Worm (Caenorhabditis elegans): ENCODE results near the gene nhr-249.

The nhr-249 gene

ce11 chrIV:7003323-7003722, 31.0 kb upstream of the nhr-249 start, which contains the start of gene cht-3:
Gene cht-3, plus strand, starts transcription at chrIV:7003623.
- no peak for TF ChIP-seq sma-3 (GFP tag; optimal IDR thresholded peaks at IDR 0.05)
- no peak for TF ChIP-seq zag-1 (tag; optimal IDR thresholded peaks at IDR 0.05)
- no peak for TF ChIP-seq ztf-4 (tag; optimal IDR thresholded peaks at IDR 0.05)
- no peak for TF ChIP-seq ceh-16 (tag; optimal IDR thresholded peaks at IDR 0.05)
- TF ChIP-seq dmd-4 (tag; optimal IDR thresholded peaks at IDR 0.05) = no peak
- no peak for TF ChIP-seq nhr-11 (tag; optimal IDR thresholded peaks at IDR 0.05)
- TF ChIP-seq lsy-2 (tag; optimal IDR thresholded peaks at IDR 0.05) = no peak
- TF ChIP-seq elt-1 (tag; optimal IDR thresholded peaks at IDR 0.05) = no peak
- TF ChIP-seq blmp-1 (tag; optimal IDR thresholded peaks at IDR 0.05; ENCODE audit: insufficient read depth) = no peak
- no peak for TF ChIP-seq Y55F3AM.14 (GFP tag; optimal IDR thresholded peaks at IDR 0.05)

- TF ChIP-seq lin-11 (tag; optimal IDR thresholded peaks at IDR 0.05) = no peak
- no peak for TF ChIP-seq nhr-25 (tag; optimal IDR thresholded peaks at IDR 0.05)
- no peak for TF ChIP-seq ztf-4 (tag; optimal IDR thresholded peaks at IDR 0.05)
- no peak for TF ChIP-seq sma-3 (GFP tag; optimal IDR thresholded peaks at IDR 0.05)
- no peak for TF ChIP-seq Y55F3AM.14 (GFP tag; optimal IDR thresholded peaks at IDR 0.05)
- TF ChIP-seq egl-27 (tag; optimal IDR thresholded peaks at IDR 0.05) = no peak
- no peak for TF ChIP-seq blmp-1 (tag; optimal IDR thresholded peaks at IDR 0.05; ENCODE audit: insufficient read depth)
- no peak for TF ChIP-seq aly-2 (tag; optimal IDR thresholded peaks at IDR 0.05)
- no peak for TF ChIP-seq elt-1 (tag; optimal IDR thresholded peaks at IDR 0.05)
- TF ChIP-seq dmd-4 (tag; optimal IDR thresholded peaks at IDR 0.05) = no peak
- no peak for TF ChIP-seq nhr-77 (tag; optimal IDR thresholded peaks at IDR 0.05)
- TF ChIP-seq mbf-1 (tag; optimal IDR thresholded peaks at IDR 0.05) = no peak
- TF ChIP-seq lin-39 (tag; optimal IDR thresholded peaks at IDR 0.05) = no peak
- TF ChIP-seq elt-3 (tag; optimal IDR thresholded peaks at IDR 0.05) = no peak
- TF ChIP-seq sma-9 (GFP tag; optimal IDR thresholded peaks at IDR 0.05) = no peak
- no peak for TF ChIP-seq sma-9 (tag; optimal IDR thresholded peaks at IDR 0.05)
- TF ChIP-seq snpc-4 (tag; optimal IDR thresholded peaks at IDR 0.05) = no peak
- TF ChIP-seq F13H6.1 (tag; optimal IDR thresholded peaks at IDR 0.05) = no peak
- TF ChIP-seq mab-5 (tag; optimal IDR thresholded peaks at IDR 0.05) = no peak
Measured at ce11 chrIV:6999206-6999605, 26.9 kb upstream of the nhr-249 start, which contains the start of gene C25A8.5. Gene C25A8.5, plus strand, starts transcription at chrIV:6999506.

- no peak for TF ChIP-seq lin-39 (tag; optimal IDR thresholded peaks at IDR 0.05)
- TF ChIP-seq ceh-82 (tag; optimal IDR thresholded peaks at IDR 0.05) = no peak
- TF ChIP-seq aly-2 (tag; optimal IDR thresholded peaks at IDR 0.05) = no peak
- no peak for TF ChIP-seq nhr-25 (tag; optimal IDR thresholded peaks at IDR 0.05)
- TF ChIP-seq lin-11 (tag; optimal IDR thresholded peaks at IDR 0.05) = no peak
- no peak for TF ChIP-seq sma-3 (GFP tag; optimal IDR thresholded peaks at IDR 0.05)
- no peak for TF ChIP-seq snpc-4 (tag; optimal IDR thresholded peaks at IDR 0.05)
- TF ChIP-seq ztf-1 (GFP tag; conservative IDR thresholded peaks at IDR 0.05) = no peak
- TF ChIP-seq ceh-16 (tag; optimal IDR thresholded peaks at IDR 0.05) = no peak
- no peak for TF ChIP-seq zag-1 (tag; optimal IDR thresholded peaks at IDR 0.05)
- TF ChIP-seq egl-27 (tag; optimal IDR thresholded peaks at IDR 0.05) = no peak
- no peak for TF ChIP-seq unc-55 (GFP tag; optimal IDR thresholded peaks at IDR 0.05)
- no peak for TF ChIP-seq peb-1 (tag; optimal IDR thresholded peaks at IDR 0.05)
- TF ChIP-seq nhr-129 (tag; optimal IDR thresholded peaks at IDR 0.05) = no peak
- TF ChIP-seq elt-3 (tag; optimal IDR thresholded peaks at IDR 0.05) = no peak
- no peak for TF ChIP-seq fos-1 (tag; optimal IDR thresholded peaks at IDR 0.05)
- TF ChIP-seq ama-1 (optimal IDR thresholded peaks at IDR 0.05) = no peak
- TF ChIP-seq nhr-6 (tag; optimal IDR thresholded peaks at IDR 0.05) = no peak
Measured at ce11 chrIV:6997918-6998317, 25.6 kb upstream of the nhr-249 start.

ce11 chrIV:6991070-6991469, 18.7 kb upstream of the nhr-249 start:
- TF ChIP-seq elt-3 (tag; optimal IDR thresholded peaks at IDR 0.05) (no peak), crh-2 (tag; optimal IDR thresholded peaks at IDR 0.05) (no peak), zag-1 (tag; optimal IDR thresholded peaks at IDR 0.05) (no peak), unc-62 (GFP tag; optimal IDR thresholded peaks at IDR 0.05) (no peak), nhr-21 (tag; optimal IDR thresholded peaks at IDR 0.05) (no peak), nhr-10 (tag; optimal IDR thresholded peaks at IDR 0.05) (no peak), dmd-4 (tag; optimal IDR thresholded peaks at IDR 0.05) (no peak), fos-1 (tag; optimal IDR thresholded peaks at IDR 0.05) (no peak), peb-1 (tag; optimal IDR thresholded peaks at IDR 0.05) (no peak), nhr-237 (tag; optimal IDR thresholded peaks at IDR 0.05) (no peak), F13H6.1 (tag; optimal IDR thresholded peaks at IDR 0.05) (no peak), mab-5 (tag; optimal IDR thresholded peaks at IDR 0.05) (no peak)

Data from whole organism, L2 larva.